Fruit fly (Drosophila melanogaster) whole organism, pupa: ENCODE measurements around the gene msl-1.

Experiments
- EcR ChIP-seq: fragments of 200-800 bp; sonication (Bioruptor generic); optimal IDR thresholded peaks from 3 replicates; lab custom pipeline; 2019; ENCODE audit warnings: missing biosample characterization, missing genetic modification characterization, mild to moderate bottlenecking, moderate library complexity, missing genetic modification reagents
- Ets98B ChIP-seq: fragments of 200-800 bp; sonication (Bioruptor generic); IDR thresholded peaks from 2 replicates; pipeline ENCODE4 v1.3.6; 2022; ENCODE audit warnings: missing biosample characterization, missing genetic modification characterization
- Pif1B ChIP-seq: fragments of 200-800 bp; sonication (Bioruptor generic); optimal IDR thresholded peaks from 3 replicates; lab custom pipeline; 2016; ENCODE audit warnings: missing biosample characterization, missing genetic modification characterization

dm6 chr2L:18714086-18714485, 25.5 kb upstream of the msl-1 start:
- TF ChIP-seq Ets98B (GFP tag; lab: Robert Waterston, UW), result no peak
- TF ChIP-seq Pif1B, result no peak
- no peak for TF ChIP-seq EcR (GFP tag; lab: Kevin White, UChicago)
